1 fruit fly cellular context compared by ENCODE assay signal in the genomic region with DNA sequence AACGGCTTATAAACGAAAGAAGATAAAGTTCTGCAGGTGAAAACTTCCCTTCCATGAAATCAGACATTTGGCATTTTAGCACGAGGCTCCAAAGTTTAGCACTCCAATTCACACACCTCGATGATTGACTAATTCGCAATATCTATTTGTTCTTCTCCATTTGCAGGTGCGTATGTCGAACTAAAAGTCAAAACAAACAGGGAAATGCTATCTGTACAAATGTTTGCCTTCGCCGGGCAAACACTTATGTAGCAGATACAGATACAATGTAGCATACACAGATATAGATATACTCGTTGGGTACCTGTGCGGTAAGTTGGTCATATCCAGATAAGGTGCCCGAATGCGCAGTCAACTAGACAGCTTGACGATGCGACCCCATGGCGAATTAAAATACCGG.
A peak's percentile ranks its signal among the peaks of the same experiment; 100 is the strongest.
TF ChIP-seq lines count a peak whose summit lies in the region.

No protein-coding gene starts in this region.

TF ChIP-seq in whole organism, embryonic, 481 proteins besides CTCF, POLR2A, EP300 and RAD21 (continued from another document and continues in another):
- TF ChIP-seq E2f2 (GFP tag; IDR thresholded peaks at IDR 0.05; lab: Robert Waterston, UW) (peak; percentile 28; the same call in 1 of the 2 replicates), CG12942 (GFP tag; optimal IDR thresholded peaks at IDR 0.05; lab: Kevin White, UChicago) (no peak), Opbp (GFP tag; IDR thresholded peaks at IDR 0.05; lab: Robert Waterston, UW; ENCODE audit: partially characterized antibody) (no peak), Gsc (GFP tag; IDR thresholded peaks at IDR 0.05; lab: Robert Waterston, UW) (no peak), disco-r (GFP tag; optimal IDR thresholded peaks at IDR 0.05; lab: Kevin White, UChicago) (no peak), MTF-1 (GFP tag; optimal IDR thresholded peaks at IDR 0.05; lab: Kevin White, UChicago; ENCODE audit: borderline replicate concordance) (peak; percentile 55), dmrt11E (tag; optimal IDR thresholded peaks at IDR 0.05; lab: Kevin White, UChicago) (no peak), ken (GFP tag; IDR thresholded peaks at IDR 0.05; lab: Robert Waterston, UW) (no peak), CG10431 (GFP tag; optimal IDR thresholded peaks at IDR 0.05; lab: Kevin White, UChicago) (no peak), CG6683 (GFP tag; optimal IDR thresholded peaks at IDR 0.05; lab: Kevin White, UChicago) (no peak), Oli (tag; optimal IDR thresholded peaks at IDR 0.05; lab: Kevin White, UChicago) (no peak), CG10565 (GFP tag; optimal IDR thresholded peaks at IDR 0.05; lab: Kevin White, UChicago) (no peak), prd (optimal IDR thresholded peaks at IDR 0.05; lab: Kevin White, UChicago) (no peak), prd (GFP tag; IDR thresholded peaks at IDR 0.05; lab: Robert Waterston, UW) (no peak), CG12391 (tag; optimal IDR thresholded peaks at IDR 0.05; lab: Kevin White, UChicago) (no peak), fd102C (GFP tag; optimal IDR thresholded peaks at IDR 0.05; lab: Kevin White, UChicago) (peak; percentile 55), Optix (GFP tag; IDR thresholded peaks at IDR 0.05; lab: Robert Waterston, UW) (no peak), CHES-1-like (GFP tag; optimal IDR thresholded peaks at IDR 0.05; lab: Kevin White, UChicago) (no peak), CG1602 (GFP tag; optimal IDR thresholded peaks at IDR 0.05; lab: Kevin White, UChicago) (no peak), bbx (GFP tag; IDR thresholded peaks at IDR 0.05; lab: Robert Waterston, UW; ENCODE audit: partially characterized antibody) (no peak), bcd (GFP tag; optimal IDR thresholded peaks at IDR 0.05; lab: Kevin White, UChicago) (no peak), CG34224 (GFP tag; IDR thresholded peaks at IDR 0.05; lab: Robert Waterston, UW; ENCODE audit: partially characterized antibody) (no peak), CG12299 (tag; optimal IDR thresholded peaks at IDR 0.05; lab: Kevin White, UChicago) (no peak), Hsf (GFP tag; optimal IDR thresholded peaks at IDR 0.05; lab: Kevin White, UChicago) (no peak), Trl (optimal IDR thresholded peaks at IDR 0.05; lab: Kevin White, UChicago) (no peak), Trl (GFP tag; optimal IDR thresholded peaks at IDR 0.05; lab: Kevin White, UChicago) (no peak), pb (GFP tag; optimal IDR thresholded peaks at IDR 0.05; lab: Kevin White, UChicago) (no peak), z (GFP tag; IDR thresholded peaks at IDR 0.05; lab: Robert Waterston, UW) (no peak), CG13624 (GFP tag; optimal IDR thresholded peaks at IDR 0.05; lab: Kevin White, UChicago) (no peak), CG14441 (GFP tag; IDR thresholded peaks at IDR 0.05; lab: Robert Waterston, UW) (no peak), CG7963 (GFP tag; IDR thresholded peaks at IDR 0.05; lab: Robert Waterston, UW; ENCODE audit: partially characterized antibody) (no peak), MESR4 (GFP tag; optimal IDR thresholded peaks at IDR 0.05; lab: Kevin White, UChicago) (no peak), slbo (GFP tag; IDR thresholded peaks at IDR 0.05; lab: Robert Waterston, UW) (no peak), CG33213 (GFP tag; optimal IDR thresholded peaks at IDR 0.05; lab: Kevin White, UChicago) (peak; percentile 25), tgo (GFP tag; IDR thresholded peaks at IDR 0.05; lab: Robert Waterston, UW) (no peak), Max (GFP tag; optimal IDR thresholded peaks at IDR 0.05; lab: Kevin White, UChicago) (no peak), chinmo (GFP tag; IDR thresholded peaks at IDR 0.05; lab: Robert Waterston, UW; ENCODE audit: partially characterized antibody) (no peak), CG12104 (GFP tag; optimal IDR thresholded peaks at IDR 0.05; lab: Kevin White, UChicago) (no peak), lola (GFP tag; optimal IDR thresholded peaks at IDR 0.05; lab: Kevin White, UChicago) (peak in 1 of 3 experiments; percentile 14), PHDP (tag; optimal IDR thresholded peaks at IDR 0.05; lab: Kevin White, UChicago) (no peak), salm (tag; optimal IDR thresholded peaks at IDR 0.05; lab: Kevin White, UChicago) (no peak), eyg (GFP tag; optimal IDR thresholded peaks at IDR 0.05; lab: Kevin White, UChicago) (no peak), hth (optimal IDR thresholded peaks at IDR 0.05; lab: Kevin White, UChicago) (no peak), fd3F (GFP tag; optimal IDR thresholded peaks at IDR 0.05; lab: Kevin White, UChicago) (no peak), her (GFP tag; optimal IDR thresholded peaks at IDR 0.05; lab: Kevin White, UChicago) (no peak), YL-1 (GFP tag; optimal IDR thresholded peaks at IDR 0.05; lab: Kevin White, UChicago) (no peak), sens-2 (GFP tag; IDR thresholded peaks at IDR 0.05; lab: Robert Waterston, UW) (no peak), usp (GFP tag; optimal IDR thresholded peaks at IDR 0.05; lab: Kevin White, UChicago) (no peak), Xrp1 (GFP tag; IDR thresholded peaks at IDR 0.05; lab: Robert Waterston, UW) (peak; percentile 46), Deaf1 (tag; optimal IDR thresholded peaks at IDR 0.05; lab: Kevin White, UChicago) (no peak), Xbp1 (GFP tag; optimal IDR thresholded peaks at IDR 0.05; lab: Kevin White, UChicago) (no peak), lmd (GFP tag; IDR thresholded peaks at IDR 0.05; lab: Robert Waterston, UW) (no peak), D19A (tag; optimal IDR thresholded peaks at IDR 0.05; lab: Kevin White, UChicago) (no peak), chif (GFP tag; optimal IDR thresholded peaks at IDR 0.05; lab: Kevin White, UChicago) (no peak), Mrtf (GFP tag; IDR thresholded peaks at IDR 0.05; lab: Robert Waterston, UW) (no peak), tin (GFP tag; optimal IDR thresholded peaks at IDR 0.05; lab: Kevin White, UChicago) (no peak), Bteb2 (GFP tag; optimal IDR thresholded peaks at IDR 0.05; lab: Kevin White, UChicago) (no peak), toy (GFP tag; IDR thresholded peaks at IDR 0.05; lab: Robert Waterston, UW) (no peak), Mes4 (GFP tag; optimal IDR thresholded peaks at IDR 0.05; lab: Kevin White, UChicago) (no peak), cato (GFP tag; optimal IDR thresholded peaks at IDR 0.05; lab: Kevin White, UChicago; ENCODE audit: borderline replicate concordance) (no peak), CG31388 (GFP tag; optimal IDR thresholded peaks at IDR 0.05; lab: Kevin White, UChicago) (no peak), CG31224 (GFP tag; IDR thresholded peaks at IDR 0.05; lab: Robert Waterston, UW) (no peak), CG8924 (tag; optimal IDR thresholded peaks at IDR 0.05; lab: Kevin White, UChicago) (peak; percentile 34), Fer2 (tag; optimal IDR thresholded peaks at IDR 0.05; lab: Kevin White, UChicago) (no peak), CG4707 (GFP tag; optimal IDR thresholded peaks at IDR 0.05; lab: Kevin White, UChicago) (peak; percentile 53), TFAM (GFP tag; optimal IDR thresholded peaks at IDR 0.05; lab: Kevin White, UChicago) (no peak), CG8089 (GFP tag; optimal IDR thresholded peaks at IDR 0.05; lab: Kevin White, UChicago) (no peak), CG11398 (GFP tag; optimal IDR thresholded peaks at IDR 0.05; lab: Kevin White, UChicago) (no peak), unc-4 (GFP tag; IDR thresholded peaks at IDR 0.05; lab: Robert Waterston, UW; ENCODE audit: partially characterized antibody) (no peak), Ada2b (GFP tag; IDR thresholded peaks at IDR 0.05; lab: Robert Waterston, UW) (no peak), CG1603 (tag; optimal IDR thresholded peaks at IDR 0.05; lab: Kevin White, UChicago) (peak; percentile 58), wek (GFP tag; optimal IDR thresholded peaks at IDR 0.05; lab: Kevin White, UChicago) (peak; percentile 72), br (optimal IDR thresholded peaks at IDR 0.05; lab: Kevin White, UChicago) (no peak), Dad (GFP tag; optimal IDR thresholded peaks at IDR 0.05; lab: Kevin White, UChicago) (no peak), Lim3 (GFP tag; IDR thresholded peaks at IDR 0.05; lab: Robert Waterston, UW) (no peak), CG18476 (GFP tag; optimal IDR thresholded peaks at IDR 0.05; lab: Kevin White, UChicago) (no peak), MBD-R2 (GFP tag; IDR thresholded peaks at IDR 0.05; lab: Robert Waterston, UW) (no peak), CG4854 (GFP tag; optimal IDR thresholded peaks at IDR 0.05; lab: Kevin White, UChicago) (no peak), CG18764 (GFP tag; optimal IDR thresholded peaks at IDR 0.05; lab: Kevin White, UChicago) (no peak), CG4617 (GFP tag; optimal IDR thresholded peaks at IDR 0.05; lab: Kevin White, UChicago; ENCODE audit: borderline replicate concordance) (no peak), emc (GFP tag; optimal IDR thresholded peaks at IDR 0.05; lab: Kevin White, UChicago) (no peak), CG12155 (GFP tag; optimal IDR thresholded peaks at IDR 0.05; lab: Kevin White, UChicago) (no peak), CrebB (tag; optimal IDR thresholded peaks at IDR 0.05; lab: Kevin White, UChicago) (no peak), CG9817 (tag; optimal IDR thresholded peaks at IDR 0.05; lab: Kevin White, UChicago) (no peak), NfI (GFP tag; optimal IDR thresholded peaks at IDR 0.05; lab: Kevin White, UChicago) (no peak), CG16863 (GFP tag; optimal IDR thresholded peaks at IDR 0.05; lab: Kevin White, UChicago) (no peak), Pdp1 (GFP tag; optimal IDR thresholded peaks at IDR 0.05; lab: Kevin White, UChicago) (peak in 1 of 2 experiments; percentile 13), HLHmδ (GFP tag; optimal IDR thresholded peaks at IDR 0.05; lab: Kevin White, UChicago) (peak; percentile 59), ttk (GFP tag; IDR thresholded peaks at IDR 0.05; lab: Robert Waterston, UW) (no peak), CG33557 (GFP tag; optimal IDR thresholded peaks at IDR 0.05; lab: Kevin White, UChicago) (no peak), ems (GFP tag; optimal IDR thresholded peaks at IDR 0.05; lab: Kevin White, UChicago) (no peak), zen (tag; optimal IDR thresholded peaks at IDR 0.05; lab: Kevin White, UChicago) (no peak), CG5180 (GFP tag; optimal IDR thresholded peaks at IDR 0.05; lab: Kevin White, UChicago) (peak; percentile 17), klu (GFP tag; IDR thresholded peaks at IDR 0.05; lab: Robert Waterston, UW) (no peak), Six4 (GFP tag; optimal IDR thresholded peaks at IDR 0.05; lab: Kevin White, UChicago) (no peak), Camta (GFP tag; optimal IDR thresholded peaks at IDR 0.05; lab: Kevin White, UChicago) (peak; percentile 38), scrt (GFP tag; optimal IDR thresholded peaks at IDR 0.05; lab: Kevin White, UChicago) (no peak), CG3407 (GFP tag; optimal IDR thresholded peaks at IDR 0.05; lab: Kevin White, UChicago) (no peak), CG16815 (GFP tag; optimal IDR thresholded peaks at IDR 0.05; lab: Kevin White, UChicago) (no peak), CG2116 (GFP tag; optimal IDR thresholded peaks at IDR 0.05; lab: Kevin White, UChicago) (no peak), H15 (GFP tag; IDR thresholded peaks at IDR 0.05; lab: Robert Waterston, UW) (no peak), Neu2 (GFP tag; optimal IDR thresholded peaks at IDR 0.05; lab: Kevin White, UChicago; ENCODE audit: borderline replicate concordance) (no peak), CG14965 (GFP tag; optimal IDR thresholded peaks at IDR 0.05; lab: Kevin White, UChicago; ENCODE audit: borderline replicate concordance) (no peak), CG7556 (GFP tag; optimal IDR thresholded peaks at IDR 0.05; lab: Kevin White, UChicago) (no peak), CG3838 (GFP tag; optimal IDR thresholded peaks at IDR 0.05; lab: Kevin White, UChicago) (no peak), Drgx (GFP tag; IDR thresholded peaks at IDR 0.05; lab: Robert Waterston, UW) (no peak; the same call in 1 of the 2 replicates), grau (tag; optimal IDR thresholded peaks at IDR 0.05; lab: Kevin White, UChicago) (no peak), peb (GFP tag; IDR thresholded peaks at IDR 0.05; lab: Robert Waterston, UW) (peak; percentile 36; the same call in 1 of the 2 replicates), CG17802 (tag; optimal IDR thresholded peaks at IDR 0.05; lab: Kevin White, UChicago) (no peak), dan (GFP tag; IDR thresholded peaks at IDR 0.05; lab: Robert Waterston, UW) (no peak), GATAe (GFP tag; conservative IDR thresholded peaks at IDR 0.05; lab: Robert Waterston, UW) (no peak), Adf1 (GFP tag; IDR thresholded peaks at IDR 0.05; lab: Robert Waterston, UW) (no peak), CG15601 (tag; optimal IDR thresholded peaks at IDR 0.05; lab: Kevin White, UChicago) (peak; percentile 39), CG4820 (GFP tag; optimal IDR thresholded peaks at IDR 0.05; lab: Kevin White, UChicago) (no peak), Side (GFP tag; optimal IDR thresholded peaks at IDR 0.05; lab: Kevin White, UChicago) (no peak), CG11696 (GFP tag; IDR thresholded peaks at IDR 0.05; lab: Robert Waterston, UW) (no peak), CG1233 (GFP tag; optimal IDR thresholded peaks at IDR 0.05; lab: Kevin White, UChicago) (peak; percentile 39), Vsx1 (GFP tag; optimal IDR thresholded peaks at IDR 0.05; lab: Kevin White, UChicago) (no peak), cad (GFP tag; optimal IDR thresholded peaks at IDR 0.05; lab: Kevin White, UChicago) (no peak), da (GFP tag; optimal IDR thresholded peaks at IDR 0.05; lab: Kevin White, UChicago) (no peak), Lhr (GFP tag; optimal IDR thresholded peaks at IDR 0.05; lab: Kevin White, UChicago) (no peak), croc (GFP tag; conservative IDR thresholded peaks at IDR 0.05; lab: Robert Waterston, UW) (no peak), CG3281 (GFP tag; optimal IDR thresholded peaks at IDR 0.05; lab: Kevin White, UChicago) (peak; percentile 39), Antp (GFP tag; optimal IDR thresholded peaks at IDR 0.05; lab: Kevin White, UChicago) (no peak), gce (GFP tag; IDR thresholded peaks at IDR 0.05; lab: Robert Waterston, UW) (no peak), sob (GFP tag; IDR thresholded peaks at IDR 0.05; lab: Robert Waterston, UW) (no peak), CG12236 (GFP tag; optimal IDR thresholded peaks at IDR 0.05; lab: Kevin White, UChicago) (no peak), zfh1 (GFP tag; IDR thresholded peaks at IDR 0.05; lab: Robert Waterston, UW) (0 out of 3 replicates have a peak, but pooled peaks have one; percentile 30), CG10654 (GFP tag; optimal IDR thresholded peaks at IDR 0.05; lab: Kevin White, UChicago) (no peak), CG32532 (GFP tag; IDR thresholded peaks at IDR 0.05; lab: Robert Waterston, UW) (no peak), CG10543 (GFP tag; optimal IDR thresholded peaks at IDR 0.05; lab: Kevin White, UChicago) (no peak), wdn (GFP tag; IDR thresholded peaks at IDR 0.05; lab: Robert Waterston, UW) (no peak), CG14050 (GFP tag; IDR thresholded peaks at IDR 0.05; lab: Robert Waterston, UW) (no peak)
